Worm (Caenorhabditis elegans): ENCODE results near the gene Y53G8AM.7.

Y53G8AM.7 gene

DNA sequence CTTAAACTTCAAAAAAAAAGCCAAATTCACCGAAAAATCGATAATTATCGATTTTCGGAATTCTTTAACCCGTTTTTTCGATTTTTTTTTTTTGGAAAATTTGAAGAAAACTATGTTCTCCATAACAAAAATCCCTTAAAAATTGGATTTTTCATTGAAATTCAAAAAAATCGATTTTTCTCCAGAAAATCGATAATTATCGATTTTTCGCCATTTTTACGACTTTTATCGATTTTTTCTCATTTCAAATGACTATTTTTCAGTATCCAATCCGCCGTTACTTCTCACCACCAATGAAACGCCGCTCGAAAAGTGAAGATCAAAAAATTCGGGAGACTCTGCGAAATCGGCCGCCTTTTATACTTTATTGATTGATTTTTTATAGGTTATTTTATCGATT, 25.6 kb downstream of the Y53G8AM.7 start:
- TF ChIP-seq dao-5 (tag; optimal IDR thresholded peaks at IDR 0.05) (no peak), him-1 (tag; optimal IDR thresholded peaks at IDR 0.05) (no peak), W03F9.2 (tag; optimal IDR thresholded peaks at IDR 0.05) (no peak)

ce11 chrIII:3232650-3233152, 33.8 kb downstream of the Y53G8AM.7 start, which contains the start of gene Y53G8AL.1:
Y53G8AL.1 (plus strand) TSS chrIII:3233102.
- TF ChIP-seq dao-5 (tag; optimal IDR thresholded peaks at IDR 0.05) = no peak
- TF ChIP-seq him-1 (tag; optimal IDR thresholded peaks at IDR 0.05) = no peak
- no peak for TF ChIP-seq W03F9.2 (tag; optimal IDR thresholded peaks at IDR 0.05)

DNA sequence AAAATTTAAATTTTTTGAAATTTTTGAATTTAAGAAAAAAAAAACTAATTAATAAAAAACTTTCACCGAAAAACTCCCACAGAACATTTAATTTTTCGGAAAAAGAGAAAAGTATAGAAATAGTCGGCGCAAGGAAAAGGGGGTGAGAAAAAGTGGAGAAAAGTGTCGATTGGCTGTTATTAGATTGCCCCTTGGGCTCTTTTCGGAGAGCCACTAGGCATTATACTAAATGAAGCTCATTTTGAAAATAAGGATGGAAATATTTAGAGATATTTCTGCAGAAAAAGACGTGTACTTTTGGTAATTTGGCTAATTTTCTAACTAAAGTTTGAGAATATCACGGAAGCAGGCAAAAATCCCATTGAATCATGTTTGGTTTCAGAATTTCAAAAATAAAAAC, 42.4 kb downstream of the Y53G8AM.7 start:
- TF ChIP-seq W03F9.2 (tag; optimal IDR thresholded peaks at IDR 0.05) = no peak
- TF ChIP-seq him-1 (tag; optimal IDR thresholded peaks at IDR 0.05) = no peak
- TF ChIP-seq dao-5 (tag; optimal IDR thresholded peaks at IDR 0.05) = no peak

- no peak for TF ChIP-seq dao-5 (tag; optimal IDR thresholded peaks at IDR 0.05)
Measured at ce11 chrIII:3222707-3223106, 43.8 kb downstream of the Y53G8AM.7 start.

- TF ChIP-seq W03F9.2 (tag; optimal IDR thresholded peaks at IDR 0.05) (no peak), dao-5 (tag; optimal IDR thresholded peaks at IDR 0.05) (no peak), him-1 (tag; optimal IDR thresholded peaks at IDR 0.05) (no peak)
Measured at ce11 chrIII:3220287-3220686, 46.2 kb downstream of the Y53G8AM.7 start.

DNA sequence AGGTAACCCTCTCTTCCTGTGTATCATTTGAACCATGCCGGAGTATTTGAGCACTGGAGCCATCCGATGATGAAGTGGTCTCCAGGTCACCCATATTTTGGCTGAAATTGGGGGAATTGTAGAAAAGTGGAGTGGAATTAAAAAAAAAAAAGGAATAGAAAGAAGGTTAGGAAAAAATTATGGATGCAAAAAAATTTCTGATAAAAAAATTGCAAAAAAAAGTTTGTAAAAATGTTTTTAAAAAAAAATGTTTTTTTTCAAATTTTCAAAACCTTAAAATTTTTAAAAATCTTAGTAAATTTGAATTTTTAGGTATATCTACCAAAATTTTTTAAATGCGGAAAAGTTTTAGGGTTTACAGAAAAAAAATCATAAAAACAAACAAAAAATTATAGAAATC, 47.5 kb downstream of the Y53G8AM.7 start, which contains the start of gene frm-8:
TSS of gene frm-8 (minus strand) at position 101 of the 400 bp plus-strand sequence.
- TF ChIP-seq him-1 (tag; optimal IDR thresholded peaks at IDR 0.05) (no peak), dao-5 (tag; optimal IDR thresholded peaks at IDR 0.05) (no peak), W03F9.2 (tag; optimal IDR thresholded peaks at IDR 0.05) (no peak)
